Worm (Caenorhabditis elegans): ENCODE data around the gene twk-40.
A peak's percentile ranks its signal among the peaks of the same experiment; 100 is the strongest.

The twk-40 gene

ce11 chrIII:13518437-13518836 is 26.2 kb upstream of the twk-40 start:
- TF ChIP-seq cebp-1 (GFP tag; IDR thresholded peaks at IDR 0.05) (no peak), cebp-1 (tag; optimal IDR thresholded peaks at IDR 0.05) (no peak), bed-1 (GFP tag; IDR thresholded peaks at IDR 0.05) (0 out of 2 replicates have a peak, but pooled peaks have one; percentile 51), zfh-2 (GFP tag; conservative IDR thresholded peaks at IDR 0.05) (peak; percentile 56), egrh-3 (GFP tag; IDR thresholded peaks at IDR 0.05) (peak; percentile 41; the same call in 1 of the 2 replicates)

DNA sequence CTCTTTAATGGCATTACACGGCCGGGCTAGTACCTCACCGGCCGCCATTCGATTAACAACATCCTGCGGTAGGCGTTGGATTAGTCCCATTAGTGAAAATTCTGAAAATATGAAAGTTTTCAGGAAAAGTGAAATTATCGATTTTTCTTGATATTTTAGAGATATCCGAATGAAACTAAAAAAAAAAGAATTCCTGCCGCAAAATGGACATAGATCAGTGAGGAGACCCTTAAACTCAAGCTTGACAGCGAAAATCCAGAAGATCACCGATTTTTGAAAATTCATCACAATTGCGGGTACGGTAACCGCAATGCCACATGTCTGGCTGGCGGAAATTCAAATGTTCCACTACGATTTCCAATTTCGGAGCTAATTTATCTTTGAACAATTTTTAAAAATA is 22.2 kb upstream of the twk-40 start, which contains the start of gene mlh-1:
mlh-1 (minus strand) TSS at position 101 of the 400 bp plus-strand sequence.
- TF ChIP-seq nfyb-1 (GFP tag; IDR thresholded peaks at IDR 0.05) (0 out of 2 replicates have a peak, but pooled peaks have one; percentile 18), B0336.3 (GFP tag; IDR thresholded peaks at IDR 0.05) (peak; percentile 42; the same call in 1 of the 2 replicates), bed-1 (GFP tag; IDR thresholded peaks at IDR 0.05) (no peak), Y79H2A.3 (GFP tag; conservative IDR thresholded peaks at IDR 0.05) (0 out of 2 replicates have a peak, but pooled peaks have one; percentile 45)

DNA sequence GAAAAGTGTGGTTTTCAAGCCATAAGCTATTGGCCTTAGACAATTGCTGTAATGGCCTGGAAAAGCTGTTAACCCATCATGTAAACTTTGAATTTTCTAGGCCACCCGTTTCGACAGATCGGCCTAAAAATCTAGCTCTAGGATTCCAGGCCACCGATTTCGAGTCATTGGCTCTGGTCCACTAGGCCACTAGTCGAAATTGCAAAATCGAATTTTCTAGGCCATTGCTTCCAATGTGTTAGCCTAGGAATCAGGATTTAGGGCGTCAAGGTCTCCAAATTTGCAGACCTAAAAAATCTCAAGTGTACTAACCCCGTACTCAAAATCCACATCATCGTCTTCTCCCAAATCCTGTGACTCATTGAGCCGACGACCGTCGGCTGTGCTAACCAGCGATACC is 18.5 kb upstream of the twk-40 start:
- TF ChIP-seq dpff-1 (tag; optimal IDR thresholded peaks at IDR 0.05) (no peak), nfyb-1 (GFP tag; IDR thresholded peaks at IDR 0.05) (0 out of 2 replicates have a peak, but pooled peaks have one; percentile 32), nfya-2 (GFP tag; IDR thresholded peaks at IDR 0.05) (0 out of 2 replicates have a peak, but pooled peaks have one; percentile 1)

- TF ChIP-seq him-1 (tag; optimal IDR thresholded peaks at IDR 0.05): peak; percentile 94
These were observed 16.3 kb upstream of the twk-40 start for ce11 chrIII:13508579-13508978.

- TF ChIP-seq lsy-27 (tag; optimal IDR thresholded peaks at IDR 0.05; ENCODE audit: borderline replicate concordance, insufficient read depth) (no peak), hmg-1.2 (GFP tag; IDR thresholded peaks at IDR 0.05) (no peak), hrde-1 (tag; optimal IDR thresholded peaks at IDR 0.05; ENCODE audit: borderline replicate concordance) (no peak), Y56A3A.18 (GFP tag; IDR thresholded peaks at IDR 0.05) (no peak), T26A5.8 (tag; optimal IDR thresholded peaks at IDR 0.05) (no peak), repo-1 (tag; optimal IDR thresholded peaks at IDR 0.05) (no peak), madf-10 (tag; optimal IDR thresholded peaks at IDR 0.05) (no peak)
These were observed 13.4 kb upstream of the twk-40 start, which contains the start of gene T28A8.3 for ce11 chrIII:13505718-13506117. Gene T28A8.3 (plus strand): TSS chrIII:13506018.

- TF ChIP-seq F57A8.1 (GFP tag; optimal IDR thresholded peaks at IDR 0.05): no peak
- TF ChIP-seq F52B5.7 (tag; optimal IDR thresholded peaks at IDR 0.05): no peak
- no peak for TF ChIP-seq sdz-38 (tag; optimal IDR thresholded peaks at IDR 0.05)
- TF ChIP-seq nfya-2 (GFP tag; IDR thresholded peaks at IDR 0.05): no peak
- no peak for TF ChIP-seq ccch-3 (GFP tag; optimal IDR thresholded peaks at IDR 0.05)
- no peak for TF ChIP-seq him-1 (tag; optimal IDR thresholded peaks at IDR 0.05)
- TF ChIP-seq snpc-4 (GFP tag; optimal IDR thresholded peaks at IDR 0.05): no peak
- TF ChIP-seq snpc-4 (tag; optimal IDR thresholded peaks at IDR 0.05): no peak
- TF ChIP-seq attf-6 (GFP tag; IDR thresholded peaks at IDR 0.05): no peak
- TF ChIP-seq unc-62 (GFP tag; optimal IDR thresholded peaks at IDR 0.05): no peak
- TF ChIP-seq gei-17 (GFP tag; optimal IDR thresholded peaks at IDR 0.05): no peak
- no peak for TF ChIP-seq snpc-1.1 (tag; optimal IDR thresholded peaks at IDR 0.05; ENCODE audit: insufficient read depth)
- TF ChIP-seq nhr-179 (tag; optimal IDR thresholded peaks at IDR 0.05): no peak
- TF ChIP-seq let-607 (tag; optimal IDR thresholded peaks at IDR 0.05): no peak
- TF ChIP-seq Y67H2A.10 (GFP tag; conservative IDR thresholded peaks at IDR 0.05): no peak
- no peak for TF ChIP-seq rcor-1 (GFP tag; IDR thresholded peaks at IDR 0.05)
- no peak for TF ChIP-seq egl-44 (GFP tag; IDR thresholded peaks at IDR 0.05)
- TF ChIP-seq dox-1 (GFP tag; IDR thresholded peaks at IDR 0.05): no peak
- TF ChIP-seq lin-40 (tag; optimal IDR thresholded peaks at IDR 0.05): no peak
These were observed 11.1 kb upstream of the twk-40 start, which contains the start of gene T28A8.4 for ce11 chrIII:13503379-13503778. Gene T28A8.4 (plus strand): TSS chrIII:13503679.
